Worm (Caenorhabditis elegans) whole organism, mixed stage, embryonic: ENCODE measurements around the gene srz-15.
"Not testable (repeated sequence)": the region's sequence is repeated elsewhere in the genome, so short reads cannot be mapped to it uniquely, and the experiment has no call there.

ENCODE experiments used
- blmp-1 ChIP-seq: fragments of 150-350 bp; optimal IDR thresholded peaks from 2 replicates; lab custom pipeline; 2014; ENCODE audit warnings: missing biosample characterization, missing genetic modification characterization
- ceh-43 ChIP-seq: fragments of 200-800 bp; sonication (Bioruptor generic); optimal IDR thresholded peaks from 2 replicates; lab custom pipeline; 2018; ENCODE audit warnings: mild to moderate bottlenecking, missing genetic modification characterization, moderate library complexity, missing compliant biosample characterization
- cnd-1 ChIP-seq: fragments of 200-800 bp; sonication (Bioruptor generic); optimal IDR thresholded peaks from 2 replicates; lab custom pipeline; 2018; ENCODE audit warnings: mild to moderate bottlenecking, missing genetic modification characterization, missing compliant biosample characterization
- lin-13 ChIP-seq: fragments of 150-350 bp; optimal IDR thresholded peaks from 2 replicates; lab custom pipeline; 2014; ENCODE audit warnings: missing biosample characterization, missing genetic modification characterization
- lsy-2 ChIP-seq: fragments of 150-350 bp; optimal IDR thresholded peaks from 2 replicates; lab custom pipeline; 2014; ENCODE audit warnings: missing biosample characterization, missing genetic modification characterization
- nhr-12 ChIP-seq: fragments of 150-350 bp; optimal IDR thresholded peaks from 2 replicates; lab custom pipeline; 2014; ENCODE audit warnings: missing biosample characterization, missing genetic modification characterization
- nhr-28 ChIP-seq: fragments of 150-350 bp; optimal IDR thresholded peaks from 2 replicates; lab custom pipeline; 2014; ENCODE audit warnings: missing biosample characterization, missing genetic modification characterization
- pha-4 ChIP-seq: fragments of 150-350 bp; optimal IDR thresholded peaks from 2 replicates; lab custom pipeline; 2018; ENCODE audit warnings: missing biosample characterization, missing genetic modification reagents, missing genetic modification characterization
- snpc-4 ChIP-seq: fragments of 150-350 bp; optimal IDR thresholded peaks from 2 replicates; lab custom pipeline; 2014; ENCODE audit warnings: missing biosample characterization, missing genetic modification characterization
- sptf-1 ChIP-seq: sonication (generic microtip); optimal IDR thresholded peaks from 2 replicates; lab custom pipeline; 2017; ENCODE audit warnings: mild to moderate bottlenecking, missing genetic modification characterization, moderate library complexity, missing compliant biosample characterization
- unc-120 ChIP-seq: sonication (generic microtip); optimal IDR thresholded peaks from 2 replicates; lab custom pipeline; 2017; ENCODE audit warnings: missing genetic modification characterization, missing compliant biosample characterization; ENCODE audit not compliant: poor library complexity, severe bottlenecking
- unc-62 ChIP-seq: fragments of 150-350 bp; optimal IDR thresholded peaks from 2 replicates; lab custom pipeline; 2014; ENCODE audit warnings: missing biosample characterization, missing genetic modification reagents, missing genetic modification characterization
- ztf-11 ChIP-seq: fragments of 150-350 bp; optimal IDR thresholded peaks from 2 replicates; lab custom pipeline; 2014; ENCODE audit warnings: missing biosample characterization, missing genetic modification characterization

ce11 chrIV:12875260-12875659, 40.3 kb upstream of the srz-15 start, which contains the start of gene ZK896.1:
- TF ChIP-seq unc-120 (tag; lab: Kevin White, UChicago); nhr-12 (tag; lab: Kevin White, UChicago); ceh-43 (GFP tag; lab: Kevin White, UChicago); pha-4; lsy-2 (tag; lab: Kevin White, UChicago); snpc-4 (tag; lab: Kevin White, UChicago); lin-13 (tag; lab: Kevin White, UChicago); unc-62 (GFP tag; lab: Kevin White, UChicago); ztf-11; cnd-1; sptf-1 (tag; lab: Kevin White, UChicago); blmp-1 (tag; lab: Kevin White, UChicago); nhr-28 (tag; lab: Kevin White, UChicago): not testable (repeated sequence)
